Worm (Caenorhabditis elegans) whole organism, L1 larva: ENCODE data around the gene C15C8.7.

Experiments
- C04F5.9 ChIP-seq: sonication (generic microtip); optimal IDR thresholded peaks from 2 replicates; lab custom pipeline; 2016; ENCODE audit warnings: missing genetic modification characterization, missing compliant biosample characterization
- C16A3.4 ChIP-seq: fragments of 150-350 bp; optimal IDR thresholded peaks from 2 replicates; lab custom pipeline; 2014; ENCODE audit warnings: missing biosample characterization, missing genetic modification characterization
- F16B12.6 ChIP-seq: fragments of 150-350 bp; optimal IDR thresholded peaks from 2 replicates; lab custom pipeline; 2014; ENCODE audit warnings: missing biosample characterization, missing genetic modification characterization
- Y116A8C.19 ChIP-seq: sonication (generic microtip); optimal IDR thresholded peaks from 2 replicates; lab custom pipeline; 2016; ENCODE audit warnings: missing compliant biosample characterization, missing genetic modification characterization, borderline replicate concordance
- alr-1 ChIP-seq: fragments of 200-800 bp; sonication (Bioruptor generic); optimal IDR thresholded peaks from 2 replicates; lab custom pipeline; 2018; ENCODE audit warnings: borderline replicate concordance, mild to moderate bottlenecking, missing genetic modification characterization, missing compliant biosample characterization
- blmp-1 ChIP-seq: fragments of 150-350 bp; optimal IDR thresholded peaks from 2 replicates; lab custom pipeline; 2014; ENCODE audit warnings: missing biosample characterization, missing genetic modification characterization
- ceh-63 ChIP-seq: fragments of 200-800 bp; sonication (Bioruptor generic); optimal IDR thresholded peaks from 2 replicates; lab custom pipeline; 2018; ENCODE audit warnings: mild to moderate bottlenecking, missing genetic modification characterization, missing compliant biosample characterization
- ceh-8 ChIP-seq: fragments of 200-800 bp; sonication (Bioruptor generic); optimal IDR thresholded peaks from 2 replicates; lab custom pipeline; 2018; ENCODE audit warnings: mild to moderate bottlenecking, missing genetic modification characterization, moderate library complexity, missing compliant biosample characterization
- ceh-82 ChIP-seq, 3 experiments: fragments of 150-350 bp in 1 of 3; sonication (generic microtip) in 2 of 3; optimal IDR thresholded peaks; 2 replicates each; lab custom pipeline; 2014 to 2017; ENCODE audit warnings: missing biosample characterization in 3 of 3, missing genetic modification characterization in 3 of 3
- ceh-88 ChIP-seq: fragments of 200-800 bp; sonication (Bioruptor generic); IDR thresholded peaks from 2 replicates; pipeline ENCODE4 v1.3.6; 2022; ENCODE audit warnings: missing genetic modification characterization, missing compliant biosample characterization
- ces-1 ChIP-seq: fragments of 150-350 bp; optimal IDR thresholded peaks from 2 replicates; lab custom pipeline; 2014; ENCODE audit warnings: missing biosample characterization, missing genetic modification reagents, missing genetic modification characterization
- dsc-1 ChIP-seq: sonication (generic microtip); optimal IDR thresholded peaks from 2 replicates; lab custom pipeline; 2016; ENCODE audit warnings: mild to moderate bottlenecking, missing genetic modification characterization, missing compliant biosample characterization
- efl-1 ChIP-seq, 4 experiments: fragments of 150-350 bp; optimal IDR thresholded peaks in 3 of 4; peaks in 1 of 4; 1 replicate in 1 of 4; 2 replicates in 3 of 4; lab custom pipeline; 2014; ENCODE audit warnings: missing biosample characterization in 2 of 4, missing genetic modification characterization in 2 of 4, missing genetic modification reagents in 2 of 4
- egl-27 ChIP-seq, 2 experiments: fragments of 150-350 bp in 1 of 2; sonication (generic microtip); optimal IDR thresholded peaks; 3 replicates each; lab custom pipeline; 2017 to 2018; ENCODE audit warnings: missing biosample characterization in 2 of 2, missing genetic modification characterization in 2 of 2, missing genetic modification reagents in 2 of 2
- elt-2 ChIP-seq: sonication (generic microtip); optimal IDR thresholded peaks from 2 replicates; lab custom pipeline; 2016; ENCODE audit warnings: missing genetic modification characterization, mild to moderate bottlenecking, inconsistent platforms, missing compliant biosample characterization, missing genetic modification reagents
- elt-3 ChIP-seq, 6 experiments: fragments of 150-350 bp in 1 of 6; sonication (generic microtip); optimal IDR thresholded peaks; 2 replicates each; lab custom pipeline; 2017 to 2018; ENCODE audit warnings: missing biosample characterization in 6 of 6, missing genetic modification characterization in 6 of 6, inconsistent platforms in 1 of 6
- fkh-4 ChIP-seq: sonication (generic microtip); optimal IDR thresholded peaks from 2 replicates; lab custom pipeline; 2016; ENCODE audit warnings: missing compliant biosample characterization, missing genetic modification characterization, borderline replicate concordance
- fkh-8 ChIP-seq: sonication (generic microtip); optimal IDR thresholded peaks from 2 replicates; lab custom pipeline; 2016; ENCODE audit warnings: mild to moderate bottlenecking, missing genetic modification characterization, missing compliant biosample characterization
- grh-1 ChIP-seq: fragments of 200-800 bp; sonication (Bioruptor generic); IDR thresholded peaks from 2 replicates; pipeline ENCODE4 v1.3.6; 2022; ENCODE audit warnings: missing genetic modification reagents, missing genetic modification characterization, missing compliant biosample characterization
- hlh-17 ChIP-seq: fragments of 200-800 bp; sonication (Bioruptor generic); optimal IDR thresholded peaks from 2 replicates; lab custom pipeline; 2018; ENCODE audit warnings: missing genetic modification characterization, mild to moderate bottlenecking, missing compliant biosample characterization, moderate library complexity, borderline replicate concordance
- hlh-4 ChIP-seq: sonication (generic microtip); optimal IDR thresholded peaks from 2 replicates; lab custom pipeline; 2016; ENCODE audit warnings: mild to moderate bottlenecking, missing genetic modification characterization, missing compliant biosample characterization
- irx-1 ChIP-seq: sonication (generic microtip); optimal IDR thresholded peaks from 2 replicates; lab custom pipeline; 2016; ENCODE audit warnings: missing genetic modification characterization, missing compliant biosample characterization
- isw-1 ChIP-seq: fragments of 200-800 bp; sonication (Bioruptor generic); IDR thresholded peaks from 2 replicates; pipeline ENCODE4 v1.3.6; 2022; ENCODE audit warnings: missing genetic modification characterization, missing compliant biosample characterization
- lin-13 ChIP-seq: fragments of 150-350 bp; optimal IDR thresholded peaks from 2 replicates; lab custom pipeline; 2014; ENCODE audit warnings: missing biosample characterization, missing genetic modification reagents, missing genetic modification characterization
- lin-14 ChIP-seq: fragments of 200-800 bp; sonication (Bioruptor generic); optimal IDR thresholded peaks from 2 replicates; lab custom pipeline; 2018; ENCODE audit warnings: mild to moderate bottlenecking, missing genetic modification characterization, moderate library complexity, missing compliant biosample characterization
- lir-3 ChIP-seq: sonication (generic microtip); optimal IDR thresholded peaks from 2 replicates; lab custom pipeline; 2016; ENCODE audit warnings: mild to moderate bottlenecking, missing genetic modification characterization, moderate library complexity, missing compliant biosample characterization; ENCODE audit not compliant: poor library complexity
- lsy-2 ChIP-seq, 2 experiments: fragments of 150-350 bp; optimal IDR thresholded peaks; 2 replicates each; lab custom pipeline; 2014; ENCODE audit warnings: missing biosample characterization in 2 of 2, missing genetic modification characterization in 2 of 2
- mab-9 ChIP-seq: fragments of 200-800 bp; sonication (Bioruptor generic); IDR thresholded peaks from 2 replicates; pipeline ENCODE4 v1.3.6; 2022; ENCODE audit warnings: missing genetic modification reagents, missing genetic modification characterization, missing compliant biosample characterization
- mdl-1 ChIP-seq, 2 experiments: fragments of 150-350 bp; optimal IDR thresholded peaks; 2 replicates each; lab custom pipeline; 2014 to 2017; ENCODE audit warnings: missing biosample characterization in 2 of 2, missing genetic modification characterization in 2 of 2, inconsistent platforms in 1 of 2
- mef-2 ChIP-seq: fragments of 150-350 bp; optimal IDR thresholded peaks from 2 replicates; lab custom pipeline; 2014; ENCODE audit warnings: missing biosample characterization, missing genetic modification characterization
- mep-1 ChIP-seq: fragments of 150-350 bp; optimal IDR thresholded peaks from 2 replicates; lab custom pipeline; 2014; ENCODE audit warnings: missing biosample characterization, missing genetic modification characterization
- nhr-11 ChIP-seq: fragments of 150-350 bp; optimal IDR thresholded peaks from 2 replicates; lab custom pipeline; 2014; ENCODE audit warnings: missing biosample characterization, missing genetic modification characterization
- nhr-19 ChIP-seq: fragments of 200-800 bp; sonication (Bioruptor generic); conservative IDR thresholded peaks from 2 replicates; pipeline ENCODE4 v1.3.6; 2022; ENCODE audit warnings: missing genetic modification characterization, missing compliant biosample characterization
- nhr-28 ChIP-seq: fragments of 150-350 bp; optimal IDR thresholded peaks from 2 replicates; lab custom pipeline; 2014; ENCODE audit warnings: missing biosample characterization, missing genetic modification characterization
- nhr-47 ChIP-seq: sonication (generic microtip); optimal IDR thresholded peaks from 2 replicates; lab custom pipeline; 2016; ENCODE audit warnings: mild to moderate bottlenecking, missing genetic modification characterization, moderate library complexity, missing compliant biosample characterization
- nhr-76 ChIP-seq: sonication (generic microtip); optimal IDR thresholded peaks from 2 replicates; lab custom pipeline; 2017; ENCODE audit warnings: missing biosample characterization, missing genetic modification characterization
- nhr-90 ChIP-seq: sonication (generic microtip); optimal IDR thresholded peaks from 2 replicates; lab custom pipeline; 2016; ENCODE audit warnings: mild to moderate bottlenecking, missing genetic modification characterization, missing compliant biosample characterization; ENCODE audit not compliant: poor library complexity
- pax-3 ChIP-seq: fragments of 200-800 bp; sonication (Bioruptor generic); optimal IDR thresholded peaks from 2 replicates; lab custom pipeline; 2018; ENCODE audit warnings: mild to moderate bottlenecking, missing genetic modification characterization, moderate library complexity, missing compliant biosample characterization
- rnt-1 ChIP-seq: sonication (generic microtip); optimal IDR thresholded peaks from 2 replicates; lab custom pipeline; 2016; ENCODE audit warnings: mild to moderate bottlenecking, missing genetic modification characterization, moderate library complexity, missing compliant biosample characterization
- skn-1 ChIP-seq: fragments of 150-350 bp; optimal IDR thresholded peaks from 2 replicates; lab custom pipeline; 2014; ENCODE audit warnings: missing biosample characterization, missing genetic modification characterization
- snpc-4 ChIP-seq: fragments of 150-350 bp; optimal IDR thresholded peaks from 2 replicates; lab custom pipeline; 2014; ENCODE audit warnings: missing biosample characterization, missing genetic modification characterization
- snu-23 ChIP-seq: sonication (generic microtip); optimal IDR thresholded peaks from 2 replicates; lab custom pipeline; 2016; ENCODE audit warnings: missing genetic modification characterization, missing compliant biosample characterization
- sox-4 ChIP-seq: sonication (generic microtip); optimal IDR thresholded peaks from 2 replicates; lab custom pipeline; 2016; ENCODE audit warnings: missing genetic modification characterization, missing compliant biosample characterization
- sptf-1 ChIP-seq: fragments of 150-350 bp; optimal IDR thresholded peaks from 2 replicates; lab custom pipeline; 2014; ENCODE audit warnings: missing biosample characterization, missing genetic modification characterization
- unc-130 ChIP-seq: fragments of 150-350 bp; optimal IDR thresholded peaks from 2 replicates; lab custom pipeline; 2017; ENCODE audit warnings: missing biosample characterization, missing genetic modification characterization, inconsistent platforms
- unc-30 ChIP-seq: sonication (generic microtip); optimal IDR thresholded peaks from 2 replicates; lab custom pipeline; 2017; ENCODE audit warnings: missing biosample characterization, missing genetic modification characterization
- unc-62 ChIP-seq: fragments of 150-350 bp; optimal IDR thresholded peaks from 2 replicates; lab custom pipeline; 2014; ENCODE audit warnings: missing biosample characterization, missing genetic modification reagents, missing genetic modification characterization
- unc-98 ChIP-seq: fragments of 200-800 bp; sonication (Bioruptor generic); IDR thresholded peaks from 2 replicates; pipeline ENCODE4 v1.3.6; 2022; ENCODE audit warnings: missing genetic modification characterization, missing compliant biosample characterization
- xbp-1 ChIP-seq: sonication (generic microtip); optimal IDR thresholded peaks from 2 replicates; lab custom pipeline; 2016; ENCODE audit warnings: missing genetic modification characterization, missing compliant biosample characterization
- zag-1 ChIP-seq: fragments of 150-350 bp; optimal IDR thresholded peaks from 2 replicates; lab custom pipeline; 2014; ENCODE audit warnings: missing biosample characterization, missing genetic modification characterization
- ztf-11 ChIP-seq, 2 experiments: sonication (generic microtip); optimal IDR thresholded peaks; 2 replicates each; lab custom pipeline; 2016 to 2017; ENCODE audit warnings: missing genetic modification characterization in 2 of 2, missing biosample characterization in 1 of 2, missing compliant biosample characterization in 1 of 2
- ztf-4 ChIP-seq: fragments of 150-350 bp; optimal IDR thresholded peaks from 2 replicates; lab custom pipeline; 2014; ENCODE audit warnings: missing biosample characterization, missing genetic modification characterization

The C15C8.7 gene

ce11 chrV:12697364-12697901, 47.4 kb downstream of the C15C8.7 start, which contains the start of gene istr-1 (continued):
- TF ChIP-seq C04F5.9 (tag; lab: Kevin White, UChicago) (no peak), snpc-4 (tag; lab: Kevin White, UChicago) (peak; percentile 16), sptf-1 (tag; lab: Kevin White, UChicago) (no peak), mep-1 (tag; lab: Kevin White, UChicago) (peak; percentile 35), unc-62 (no peak), mef-2 (tag; lab: Kevin White, UChicago) (no peak), irx-1 (tag; lab: Kevin White, UChicago) (no peak), ceh-88 (GFP tag; lab: Robert Waterston, UW) (no peak), fkh-8 (no peak), blmp-1 (tag; lab: Kevin White, UChicago) (no peak), nhr-47 (tag; lab: Kevin White, UChicago) (no peak), Y116A8C.19 (tag; lab: Kevin White, UChicago) (no peak), snu-23 (GFP tag; lab: Kevin White, UChicago) (no peak), mab-9 (GFP tag; lab: Robert Waterston, UW) (no peak), elt-3 (tag; optimal IDR thresholded peaks at IDR 0.05; lab: Kevin White, UChicago) (no peak), ceh-63 (no peak), lsy-2 (tag; optimal IDR thresholded peaks at IDR 0.05; lab: Kevin White, UChicago) (peak in 1 of 2 experiments; percentile 33), unc-130 (tag; lab: Kevin White, UChicago) (no peak), lin-13 (GFP tag; lab: Kevin White, UChicago) (no peak), skn-1 (tag; lab: Kevin White, UChicago) (peak; percentile 6), hlh-4 (tag; lab: Kevin White, UChicago) (no peak), xbp-1 (tag; lab: Kevin White, UChicago) (no peak), nhr-19 (no peak), rnt-1 (no peak), ces-1 (no peak), F16B12.6 (tag; lab: Kevin White, UChicago) (no peak), alr-1 (tag; lab: Kevin White, UChicago) (no peak), nhr-76 (no peak), isw-1 (GFP tag; lab: Robert Waterston, UW) (no peak), egl-27 (tag; optimal IDR thresholded peaks at IDR 0.05; lab: Kevin White, UChicago) (no peak), elt-2 (tag; lab: Kevin White, UChicago) (no peak), lir-3 (tag; lab: Kevin White, UChicago) (no peak), efl-1 (optimal IDR thresholded peaks at IDR 0.05; lab: Kevin White, UChicago) (peak; percentile 12 to 19), efl-1 (GFP tag; optimal IDR thresholded peaks at IDR 0.05 in 1 of 2; lab: Kevin White, UChicago) (peak in 1 of 2 experiments; percentile 25), sox-4 (no peak), zag-1 (tag; lab: Kevin White, UChicago) (no peak), grh-1 (GFP tag; lab: Robert Waterston, UW) (no peak), nhr-90 (tag; lab: Kevin White, UChicago) (no peak), dsc-1 (peak; percentile 5), unc-30 (tag; lab: Kevin White, UChicago) (no peak), nhr-28 (no peak), ztf-4 (no peak), ceh-8 (no peak), pax-3 (tag; lab: Kevin White, UChicago) (no peak), mdl-1 (tag; optimal IDR thresholded peaks at IDR 0.05; lab: Kevin White, UChicago) (no peak), lin-14 (GFP tag; lab: Kevin White, UChicago) (peak; percentile 53), fkh-4 (no peak), C16A3.4 (tag; lab: Kevin White, UChicago) (no peak), nhr-11 (tag; lab: Kevin White, UChicago) (no peak), ceh-82 (tag; optimal IDR thresholded peaks at IDR 0.05; lab: Kevin White, UChicago) (peak in 1 of 3 experiments; percentile 16), ztf-11 (tag; optimal IDR thresholded peaks at IDR 0.05; lab: Kevin White, UChicago) (no peak), unc-98 (GFP tag; lab: Robert Waterston, UW) (no peak), hlh-17 (GFP tag; lab: Kevin White, UChicago) (no peak)
